Fruit fly (Drosophila melanogaster) whole organism, embryonic: Measurements from ENCODE around the gene cno.

Source experiments
- ATbp ChIP-seq: fragments of 200-800 bp; sonication (Bioruptor generic); optimal IDR thresholded peaks from 2 replicates; lab custom pipeline; 2017; ENCODE audit warnings: missing biosample characterization, mild to moderate bottlenecking, missing genetic modification characterization, missing genetic modification reagents
- Awh ChIP-seq: fragments of 200-800 bp; sonication (Bioruptor generic); IDR thresholded peaks from 2 replicates; pipeline ENCODE4, ENCODE4 v1.3.6; 2022; ENCODE audit warnings: missing biosample characterization, missing genetic modification characterization
- Blimp-1 ChIP-seq: fragments of 200-800 bp; sonication (Bioruptor generic); optimal IDR thresholded peaks from 3 replicates; lab custom pipeline; 2018; ENCODE audit warnings: missing biosample characterization, missing genetic modification characterization, mild to moderate bottlenecking, moderate library complexity, missing genetic modification reagents
- CG10267 ChIP-seq: fragments of 200-800 bp; sonication (Bioruptor generic); optimal IDR thresholded peaks from 2 replicates; lab custom pipeline; 2018; ENCODE audit warnings: missing biosample characterization, mild to moderate bottlenecking, missing genetic modification characterization, moderate library complexity
- CG11504 ChIP-seq: fragments of 200-800 bp; sonication (Bioruptor generic); optimal IDR thresholded peaks from 3 replicates; lab custom pipeline; 2019; ENCODE audit warnings: missing biosample characterization, mild to moderate bottlenecking, missing genetic modification characterization, moderate library complexity
- CG12071 ChIP-seq: fragments of 200-800 bp; sonication (Bioruptor generic); optimal IDR thresholded peaks from 3 replicates; lab custom pipeline; 2018; ENCODE audit warnings: missing biosample characterization, mild to moderate bottlenecking, missing genetic modification characterization
- CG12769 ChIP-seq: fragments of 200-800 bp; sonication (Bioruptor generic); optimal IDR thresholded peaks from 2 replicates; lab custom pipeline; 2019; ENCODE audit warnings: missing biosample characterization, mild to moderate bottlenecking, missing genetic modification characterization, moderate library complexity
- CG15269 ChIP-seq: fragments of 200-800 bp; sonication (Bioruptor generic); optimal IDR thresholded peaks from 2 replicates; lab custom pipeline; 2018; ENCODE audit warnings: missing biosample characterization, mild to moderate bottlenecking, missing genetic modification characterization, moderate library complexity
- CG15514 ChIP-seq: fragments of 200-800 bp; sonication (Bioruptor generic); optimal IDR thresholded peaks from 3 replicates; lab custom pipeline; 2017; ENCODE audit warnings: missing biosample characterization, missing genetic modification characterization, mild to moderate bottlenecking, moderate library complexity, missing genetic modification reagents
- CG18599 ChIP-seq: fragments of 200-800 bp; sonication (Bioruptor generic); optimal IDR thresholded peaks from 3 replicates; lab custom pipeline; 2017; ENCODE audit warnings: missing biosample characterization, missing genetic modification characterization, mild to moderate bottlenecking, moderate library complexity, missing genetic modification reagents
- CG2116 ChIP-seq: fragments of 200-800 bp; sonication (Bioruptor generic); optimal IDR thresholded peaks from 3 replicates; lab custom pipeline; 2018; ENCODE audit warnings: missing biosample characterization, mild to moderate bottlenecking, missing genetic modification characterization
- CG2199 ChIP-seq: fragments of 200-800 bp; sonication (Bioruptor generic); IDR thresholded peaks from 3 replicates; pipeline ENCODE4 v1.3.6; 2022; ENCODE audit warnings: missing biosample characterization, missing genetic modification characterization
- CG32532 ChIP-seq: fragments of 200-800 bp; sonication (Bioruptor generic); IDR thresholded peaks from 2 replicates; pipeline ENCODE4 v1.3.6; 2022; ENCODE audit warnings: missing biosample characterization, missing genetic modification characterization
- CG34224 ChIP-seq: fragments of 200-800 bp; sonication (Bioruptor generic); IDR thresholded peaks from 3 replicates; pipeline ENCODE4 v1.3.6; 2022; ENCODE audit warnings: missing biosample characterization, missing genetic modification characterization; ENCODE audit not compliant: partially characterized antibody
- CG7556 ChIP-seq: fragments of 200-800 bp; sonication (Bioruptor generic); optimal IDR thresholded peaks from 2 replicates; lab custom pipeline; 2017; ENCODE audit warnings: missing biosample characterization, mild to moderate bottlenecking, missing genetic modification characterization
- CG7786 ChIP-seq: fragments of 200-800 bp; sonication (Bioruptor generic); optimal IDR thresholded peaks from 2 replicates; lab custom pipeline; 2016; ENCODE audit warnings: missing biosample characterization, missing genetic modification characterization
- CG8290 ChIP-seq, 3 experiments: fragments of 200-800 bp; sonication (Bioruptor generic); optimal IDR thresholded peaks; 2 replicates each; lab custom pipeline; 2016 to 2019; ENCODE audit warnings: missing biosample characterization in 3 of 3, missing genetic modification characterization in 3 of 3, mild to moderate bottlenecking in 2 of 3, moderate library complexity in 1 of 3
- Dfd ChIP-seq, 2 experiments: fragments of >200 bp; optimal IDR thresholded peaks; 2 replicates each; lab custom pipeline; 2017; ENCODE audit warnings: missing biosample characterization in 2 of 2, missing genetic modification characterization in 2 of 2
- Dip3 ChIP-seq: fragments of 200-800 bp; sonication (Bioruptor generic); optimal IDR thresholded peaks from 3 replicates; lab custom pipeline; 2016; ENCODE audit warnings: missing biosample characterization, missing genetic modification characterization
- Fer1 ChIP-seq: fragments of 200-800 bp; sonication (Bioruptor generic); optimal IDR thresholded peaks from 2 replicates; lab custom pipeline; 2017; ENCODE audit warnings: missing biosample characterization, mild to moderate bottlenecking, missing genetic modification characterization
- Med ChIP-seq: fragments of 200-800 bp; sonication (Bioruptor generic); peaks from one replicate; lab custom pipeline; 2016; ENCODE audit warnings: missing biosample characterization, missing genetic modification characterization, mild to moderate bottlenecking, inconsistent platforms, moderate library complexity
- Oaz ChIP-seq: fragments of 200-800 bp; sonication (Bioruptor generic); IDR thresholded peaks from 2 replicates; pipeline ENCODE4 v1.3.6; 2022; ENCODE audit warnings: missing biosample characterization, missing genetic modification characterization
- Oli ChIP-seq: fragments of 200-800 bp; sonication (Bioruptor generic); optimal IDR thresholded peaks from 2 replicates; lab custom pipeline; 2018; ENCODE audit warnings: missing biosample characterization, mild to moderate bottlenecking, missing genetic modification characterization, moderate library complexity
- Rx ChIP-seq: fragments of 200-800 bp; sonication (Bioruptor generic); IDR thresholded peaks from 2 replicates; pipeline ENCODE4 v1.3.6; 2022; ENCODE audit warnings: missing biosample characterization, missing genetic modification characterization
- ase ChIP-seq: fragments of 200-800 bp; sonication (Bioruptor generic); IDR thresholded peaks from 3 replicates; pipeline ENCODE4 v1.3.6; 2022; ENCODE audit warnings: missing biosample characterization, missing genetic modification characterization
- ash1 ChIP-seq: fragments of 200-800 bp; sonication (Bioruptor generic); optimal IDR thresholded peaks from 2 replicates; lab custom pipeline; 2018; ENCODE audit warnings: missing biosample characterization, mild to moderate bottlenecking, missing genetic modification characterization
- bbx ChIP-seq: fragments of 200-800 bp; sonication (Bioruptor generic); IDR thresholded peaks from 2 replicates; pipeline ENCODE4 v1.3.6; 2022; ENCODE audit warnings: missing biosample characterization, missing genetic modification characterization; ENCODE audit not compliant: partially characterized antibody
- bcd ChIP-seq: fragments of 200-800 bp; sonication (Bioruptor generic); optimal IDR thresholded peaks from 2 replicates; lab custom pipeline; 2017; ENCODE audit warnings: missing biosample characterization, mild to moderate bottlenecking, missing genetic modification characterization
- chm ChIP-seq: fragments of 200-800 bp; sonication (Bioruptor generic); IDR thresholded peaks from 2 replicates; pipeline ENCODE4 v1.3.6; 2022; ENCODE audit warnings: missing biosample characterization, missing genetic modification characterization
- eve ChIP-seq, 2 experiments: fragments of >200 bp; optimal IDR thresholded peaks; 2 replicates each; lab custom pipeline; 2017; ENCODE audit warnings: missing biosample characterization in 2 of 2, missing genetic modification characterization in 2 of 2
- exex ChIP-seq: fragments of 200-800 bp; sonication (Bioruptor generic); optimal IDR thresholded peaks from 4 replicates; lab custom pipeline; 2018; ENCODE audit warnings: missing biosample characterization, mild to moderate bottlenecking, missing genetic modification characterization, moderate library complexity
- fd64A ChIP-seq: fragments of 200-800 bp; sonication (Bioruptor generic); optimal IDR thresholded peaks from 3 replicates; lab custom pipeline; 2018; ENCODE audit warnings: missing biosample characterization, mild to moderate bottlenecking, missing genetic modification characterization
- grn ChIP-seq: fragments of 200-800 bp; sonication (Bioruptor generic); optimal IDR thresholded peaks from 3 replicates; lab custom pipeline; 2017; ENCODE audit warnings: missing biosample characterization, missing genetic modification characterization
- gsb ChIP-seq: fragments of 200-800 bp; sonication (Bioruptor generic); IDR thresholded peaks from 2 replicates; pipeline ENCODE4 v1.3.6; 2022; ENCODE audit warnings: missing biosample characterization, missing genetic modification characterization
- gsb-n ChIP-seq: fragments of 200-800 bp; sonication (Bioruptor generic); optimal IDR thresholded peaks from 3 replicates; lab custom pipeline; 2018; ENCODE audit warnings: missing biosample characterization, mild to moderate bottlenecking, missing genetic modification characterization
- ind ChIP-seq: fragments of 200-800 bp; sonication (Bioruptor generic); optimal IDR thresholded peaks from 3 replicates; lab custom pipeline; 2016; ENCODE audit warnings: missing biosample characterization, missing genetic modification characterization
- kni ChIP-seq: fragments of 200-800 bp; sonication (Bioruptor generic); optimal IDR thresholded peaks from 3 replicates; lab custom pipeline; 2017; ENCODE audit warnings: mild to moderate bottlenecking, missing biosample characterization, missing genetic modification reagents, missing genetic modification characterization
- lov ChIP-seq, 2 experiments: fragments of 200-800 bp in 1 of 2; fragments of >200 bp in 1 of 2; sonication (Bioruptor generic) in 1 of 2; IDR thresholded peaks in 1 of 2; optimal IDR thresholded peaks in 1 of 2; 2 replicates in 1 of 2; 3 replicates in 1 of 2; pipeline versions ENCODE4 v1.3.6 to Lab custom; 2017 to 2022; ENCODE audit warnings: missing biosample characterization in 1 of 2, missing genetic modification characterization in 1 of 2
- nerfin-1 ChIP-seq: fragments of 200-800 bp; sonication (Bioruptor generic); optimal IDR thresholded peaks from 3 replicates; lab custom pipeline; 2019; ENCODE audit warnings: missing biosample characterization, mild to moderate bottlenecking, missing genetic modification characterization, moderate library complexity
- pros ChIP-seq: fragments of 200-800 bp; sonication (Bioruptor generic); optimal IDR thresholded peaks from 3 replicates; lab custom pipeline; 2019; ENCODE audit warnings: missing biosample characterization, mild to moderate bottlenecking, missing genetic modification characterization, moderate library complexity
- sens ChIP-seq: fragments of 200-800 bp; sonication (Bioruptor generic); peaks from one replicate; lab custom pipeline; 2016; ENCODE audit warnings: missing biosample characterization, missing genetic modification characterization
- shn ChIP-seq: fragments of 200-800 bp; sonication (Bioruptor generic); optimal IDR thresholded peaks from 3 replicates; lab custom pipeline; 2016; ENCODE audit warnings: missing biosample characterization, missing genetic modification characterization
- slbo ChIP-seq: fragments of 200-800 bp; sonication (Bioruptor generic); IDR thresholded peaks from 2 replicates; pipeline ENCODE4 v1.3.6; 2022; ENCODE audit warnings: missing biosample characterization, missing genetic modification characterization
- wor ChIP-seq: fragments of 200-800 bp; sonication (Bioruptor generic); IDR thresholded peaks from 2 replicates; pipeline ENCODE4 v1.3.6; 2022; ENCODE audit warnings: missing biosample characterization, missing genetic modification characterization
- zen ChIP-seq: fragments of 200-800 bp; sonication (Bioruptor generic); optimal IDR thresholded peaks from 3 replicates; lab custom pipeline; 2018; ENCODE audit warnings: missing biosample characterization, mild to moderate bottlenecking, missing genetic modification characterization, moderate library complexity
- zf30C ChIP-seq: fragments of 200-800 bp; sonication (Bioruptor generic); optimal IDR thresholded peaks from 3 replicates; lab custom pipeline; 2018; ENCODE audit warnings: missing biosample characterization, mild to moderate bottlenecking, missing genetic modification characterization
- zfh2 ChIP-seq: fragments of 200-800 bp; sonication (Bioruptor generic); optimal IDR thresholded peaks from 2 replicates; lab custom pipeline; 2016; ENCODE audit warnings: missing biosample characterization, missing genetic modification characterization

The cno gene

DNA sequence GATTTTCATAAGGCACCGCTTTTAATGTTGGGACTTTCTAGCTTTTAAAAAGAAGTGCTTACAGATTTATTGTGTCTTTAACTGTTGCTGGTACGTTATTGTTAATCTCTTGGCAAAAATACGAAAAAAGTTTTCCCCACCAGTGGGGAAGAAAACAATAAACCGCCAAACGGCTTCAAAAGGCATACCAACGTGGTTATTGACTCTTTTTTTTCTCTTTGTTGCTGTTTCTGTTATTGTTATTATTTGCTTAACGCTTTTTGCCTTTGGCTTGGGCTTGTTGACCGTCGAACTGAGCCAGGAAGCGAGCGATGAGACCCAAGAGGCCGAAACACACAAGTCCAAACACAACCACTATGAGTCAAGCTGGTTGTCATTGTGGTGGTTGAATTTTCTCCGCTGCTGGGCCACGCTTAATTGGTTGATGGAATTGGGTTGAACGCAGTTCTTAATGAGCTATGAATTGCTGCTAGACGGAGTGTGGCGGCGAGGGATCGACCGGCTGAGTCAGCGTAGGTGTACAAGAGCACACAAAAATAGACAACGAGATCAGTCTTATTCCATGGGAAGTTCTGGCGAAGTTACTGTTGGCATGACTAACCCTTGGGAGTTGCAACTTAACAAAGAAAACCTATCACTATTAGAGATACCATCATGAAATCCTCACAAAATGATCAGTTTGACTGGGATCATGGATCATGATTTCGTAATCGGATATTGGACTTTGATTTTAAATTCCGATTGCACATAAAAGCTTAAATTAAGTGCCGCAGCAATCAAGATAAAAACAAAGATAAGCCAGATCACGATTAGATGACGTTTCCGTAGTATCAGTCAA, 9.8 kb downstream of the cno start:
- TF ChIP-seq Med (GFP tag; lab: Kevin White, UChicago) (peak; percentile 69), ase (no peak), shn (GFP tag; lab: Kevin White, UChicago) (no peak), CG12769 (tag; lab: Kevin White, UChicago) (peak; percentile 18), lov (optimal IDR thresholded peaks at IDR 0.05; lab: Kevin White, UChicago) (no peak), lov (GFP tag; IDR thresholded peaks at IDR 0.05; lab: Robert Waterston, UW) (no peak), gsb (GFP tag; lab: Robert Waterston, UW) (no peak), Dfd (GFP tag; optimal IDR thresholded peaks at IDR 0.05; lab: Kevin White, UChicago) (no peak), grn (GFP tag; lab: Kevin White, UChicago) (peak; percentile 98), gsb-n (tag; lab: Kevin White, UChicago) (peak; percentile 28), Blimp-1 (GFP tag; lab: Kevin White, UChicago) (no peak), zen (tag; lab: Kevin White, UChicago) (peak; percentile 36), bbx (GFP tag; lab: Robert Waterston, UW) (no peak), wor (GFP tag; lab: Robert Waterston, UW) (no peak), sens (GFP tag; lab: Kevin White, UChicago) (peak; percentile 68), CG12071 (GFP tag; lab: Kevin White, UChicago) (peak; percentile 37), CG8290 (GFP tag; optimal IDR thresholded peaks at IDR 0.05; lab: Kevin White, UChicago) (peak; percentile 8), CG8290 (tag; optimal IDR thresholded peaks at IDR 0.05; lab: Kevin White, UChicago) (peak in 1 of 2 experiments; percentile 43), CG7556 (GFP tag; lab: Kevin White, UChicago) (no peak), ind (no peak), zf30C (no peak), nerfin-1 (no peak), chm (GFP tag; lab: Robert Waterston, UW) (peak; percentile 13; the same call in 1 of the 2 replicates), Rx (GFP tag; lab: Robert Waterston, UW) (no peak), CG15514 (GFP tag; lab: Kevin White, UChicago) (no peak), slbo (GFP tag; lab: Robert Waterston, UW) (no peak), kni (GFP tag; lab: Kevin White, UChicago) (peak; percentile 34), fd64A (GFP tag; lab: Kevin White, UChicago) (no peak), CG15269 (tag; lab: Kevin White, UChicago) (no peak), CG2199 (GFP tag; lab: Robert Waterston, UW) (0 out of 3 replicates have a peak, but pooled peaks have one; percentile 47), Oaz (GFP tag; lab: Robert Waterston, UW) (no peak), eve (GFP tag; optimal IDR thresholded peaks at IDR 0.05; lab: Kevin White, UChicago) (peak in 1 of 2 experiments; percentile 11), bcd (GFP tag; lab: Kevin White, UChicago) (no peak), zfh2 (GFP tag; lab: Kevin White, UChicago) (no peak), CG10267 (tag; lab: Kevin White, UChicago) (no peak), CG18599 (GFP tag; lab: Kevin White, UChicago) (peak; percentile 1), CG32532 (0 out of 2 replicates have a peak, but pooled peaks have one; percentile 10), CG2116 (GFP tag; lab: Kevin White, UChicago) (no peak), ATbp (peak; percentile 38), Awh (GFP tag; lab: Robert Waterston, UW) (peak; percentile 67; the same call in 1 of the 2 replicates), CG11504 (no peak), exex (tag; lab: Kevin White, UChicago) (no peak), CG7786 (no peak), pros (GFP tag; lab: Kevin White, UChicago) (peak; percentile 30), CG34224 (GFP tag; lab: Robert Waterston, UW) (no peak), ash1 (GFP tag; lab: Kevin White, UChicago) (no peak), Oli (no peak), Fer1 (GFP tag; lab: Kevin White, UChicago) (peak; percentile 9), Dip3 (GFP tag; lab: Kevin White, UChicago) (no peak)
